Fruit fly (Drosophila melanogaster) whole organism, embryonic: Measurements from ENCODE around the gene CG17118.

ENCODE experiments used
- CG10654 ChIP-seq: fragments of 200-800 bp; sonication (Bioruptor generic); optimal IDR thresholded peaks from 2 replicates; lab custom pipeline; 2016; ENCODE audit warnings: missing biosample characterization, missing genetic modification characterization
- CG31441 ChIP-seq: fragments of 200-800 bp; sonication (Bioruptor generic); IDR thresholded peaks from 2 replicates; pipeline ENCODE4 v1.3.6; 2022; ENCODE audit warnings: missing biosample characterization, missing genetic modification characterization
- Gsc ChIP-seq: fragments of 200-800 bp; sonication (Bioruptor generic); IDR thresholded peaks from 2 replicates; pipeline ENCODE4 v1.3.6; 2022; ENCODE audit warnings: missing biosample characterization, missing genetic modification characterization
- Hey ChIP-seq: fragments of 200-800 bp; sonication (Bioruptor generic); optimal IDR thresholded peaks from 3 replicates; lab custom pipeline; 2018; ENCODE audit warnings: missing biosample characterization, mild to moderate bottlenecking, missing genetic modification characterization
- Hmx ChIP-seq: fragments of 200-800 bp; sonication (Bioruptor generic); optimal IDR thresholded peaks from 2 replicates; lab custom pipeline; 2016; ENCODE audit warnings: missing biosample characterization, missing genetic modification characterization
- MESR4 ChIP-seq: fragments of 200-800 bp; sonication (Bioruptor generic); optimal IDR thresholded peaks from 2 replicates; lab custom pipeline; 2018; ENCODE audit warnings: missing biosample characterization, mild to moderate bottlenecking, missing genetic modification characterization, moderate library complexity
- Sox100B ChIP-seq: fragments of 200-800 bp; sonication (Bioruptor generic); optimal IDR thresholded peaks from 3 replicates; lab custom pipeline; 2018; ENCODE audit warnings: missing biosample characterization, mild to moderate bottlenecking, missing genetic modification characterization
- Stat92E ChIP-seq, 3 experiments: fragments of >200 bp in 2 of 3; fragments of 200-800 bp in 1 of 3; sonication (Bioruptor generic) in 1 of 3; optimal IDR thresholded peaks; 2 replicates each; lab custom pipeline; 2017 to 2019; ENCODE audit warnings: missing biosample characterization in 3 of 3, missing genetic modification characterization in 3 of 3, mild to moderate bottlenecking in 1 of 3, moderate library complexity in 1 of 3
- kah ChIP-seq: fragments of 200-800 bp; sonication (Bioruptor generic); optimal IDR thresholded peaks from 2 replicates; lab custom pipeline; 2018; ENCODE audit warnings: missing biosample characterization, mild to moderate bottlenecking, missing genetic modification characterization
- phol ChIP-seq: fragments of 200-800 bp; sonication (Bioruptor generic); optimal IDR thresholded peaks from 3 replicates; lab custom pipeline; 2018; ENCODE audit warnings: missing biosample characterization, mild to moderate bottlenecking, missing genetic modification characterization, moderate library complexity
- sim ChIP-seq: fragments of 200-800 bp; sonication (Bioruptor generic); IDR thresholded peaks from 2 replicates; pipeline ENCODE4 v1.3.6; 2022; ENCODE audit warnings: missing biosample characterization, missing genetic modification characterization
- sisA ChIP-seq: fragments of 200-800 bp; sonication (Bioruptor generic); IDR thresholded peaks from 2 replicates; pipeline ENCODE4 v1.3.6; 2022; ENCODE audit warnings: missing biosample characterization, missing genetic modification characterization
- sqz ChIP-seq: fragments of 200-800 bp; sonication (Bioruptor generic); optimal IDR thresholded peaks from 3 replicates; lab custom pipeline; 2018; ENCODE audit warnings: missing biosample characterization, mild to moderate bottlenecking, missing genetic modification characterization

DNA sequence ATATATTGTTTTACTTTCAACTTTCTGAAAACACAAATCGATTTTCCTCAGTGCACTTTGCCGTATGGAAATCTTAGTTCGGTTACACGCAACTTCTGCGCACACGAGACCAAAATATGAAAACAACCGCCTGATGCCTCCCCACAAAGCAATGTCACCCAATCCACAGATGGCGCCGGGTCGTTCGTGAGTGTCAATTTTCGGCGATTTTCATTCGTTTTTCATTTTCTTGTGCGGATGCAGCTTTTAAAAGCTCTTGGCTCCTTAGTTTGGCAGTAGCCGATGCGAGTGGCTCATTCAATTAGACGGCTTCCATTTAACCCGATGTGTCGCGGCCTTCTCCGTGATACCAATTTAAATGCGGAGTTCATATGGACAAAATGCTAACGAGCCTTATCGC, 6.2 kb upstream of the CG17118 start, which contains the start of gene CG6431:
- TF ChIP-seq sisA (GFP tag; lab: Robert Waterston, UW): no peak
- TF ChIP-seq Sox100B (GFP tag; lab: Kevin White, UChicago): no peak
- TF ChIP-seq kah: no peak
- no peak for TF ChIP-seq Hmx
- no peak for TF ChIP-seq sqz (GFP tag; lab: Kevin White, UChicago)
- TF ChIP-seq phol: no peak
- TF ChIP-seq Stat92E (GFP tag; optimal IDR thresholded peaks at IDR 0.05; lab: Kevin White, UChicago): no peak
- no peak for TF ChIP-seq CG10654 (GFP tag; lab: Kevin White, UChicago)
- no peak for TF ChIP-seq sim (GFP tag; lab: Robert Waterston, UW)
- TF ChIP-seq Gsc (GFP tag; lab: Robert Waterston, UW): no peak
- TF ChIP-seq CG31441 (GFP tag; lab: Robert Waterston, UW): no peak
- TF ChIP-seq Hey (tag; lab: Kevin White, UChicago): no peak
- TF ChIP-seq MESR4 (GFP tag; lab: Kevin White, UChicago): no peak
